Worm (Caenorhabditis elegans): ENCODE results near the gene plst-1.
"Not testable (repeated sequence)": the region's sequence is repeated elsewhere in the genome, so short reads cannot be mapped to it uniquely, and the experiment has no call there.

The plst-1 gene

DNA sequence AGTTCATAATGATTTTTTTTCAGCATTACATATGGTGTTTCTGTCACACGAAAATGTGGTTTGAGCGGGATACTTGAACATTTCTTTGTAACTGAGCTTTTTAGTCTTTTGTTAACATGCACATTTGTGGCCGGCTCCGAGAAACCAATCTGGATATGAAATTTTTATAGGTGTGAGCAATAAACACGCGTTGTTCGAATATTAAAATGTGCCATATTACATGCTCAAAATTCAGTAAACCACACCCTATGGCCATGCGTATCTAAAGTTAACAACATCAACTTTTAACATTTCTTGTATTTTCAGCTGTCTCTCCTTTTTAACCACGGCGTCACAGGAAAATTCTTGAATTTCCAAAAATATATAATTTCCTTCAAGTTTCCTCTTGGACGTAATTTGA lies 51.4 kb downstream of the plst-1 start, which contains the start of gene F58F6.6:
F58F6.6 (plus strand) TSS at position 301 of the 400 bp plus-strand sequence.
- TF ChIP-seq nhr-11 (tag; optimal IDR thresholded peaks at IDR 0.05); alr-1 (tag; optimal IDR thresholded peaks at IDR 0.05; ENCODE audit: borderline replicate concordance); rnt-1 (tag; optimal IDR thresholded peaks at IDR 0.05): not testable (repeated sequence)

ce11 chrIV:1343379-1343778 lies 54.0 kb downstream of the plst-1 start, which contains the start of gene F58F6.5:
TSS of gene F58F6.5 (plus strand) at chrIV:1343679.
- TF ChIP-seq ztf-11, C16A3.4, fkh-8 (tag; optimal IDR thresholded peaks at IDR 0.05): not testable (repeated sequence)

Data from whole organism, L1 larva.